Worm (Caenorhabditis elegans): ENCODE measurements around the gene cct-2.

The cct-2 gene

DNA sequence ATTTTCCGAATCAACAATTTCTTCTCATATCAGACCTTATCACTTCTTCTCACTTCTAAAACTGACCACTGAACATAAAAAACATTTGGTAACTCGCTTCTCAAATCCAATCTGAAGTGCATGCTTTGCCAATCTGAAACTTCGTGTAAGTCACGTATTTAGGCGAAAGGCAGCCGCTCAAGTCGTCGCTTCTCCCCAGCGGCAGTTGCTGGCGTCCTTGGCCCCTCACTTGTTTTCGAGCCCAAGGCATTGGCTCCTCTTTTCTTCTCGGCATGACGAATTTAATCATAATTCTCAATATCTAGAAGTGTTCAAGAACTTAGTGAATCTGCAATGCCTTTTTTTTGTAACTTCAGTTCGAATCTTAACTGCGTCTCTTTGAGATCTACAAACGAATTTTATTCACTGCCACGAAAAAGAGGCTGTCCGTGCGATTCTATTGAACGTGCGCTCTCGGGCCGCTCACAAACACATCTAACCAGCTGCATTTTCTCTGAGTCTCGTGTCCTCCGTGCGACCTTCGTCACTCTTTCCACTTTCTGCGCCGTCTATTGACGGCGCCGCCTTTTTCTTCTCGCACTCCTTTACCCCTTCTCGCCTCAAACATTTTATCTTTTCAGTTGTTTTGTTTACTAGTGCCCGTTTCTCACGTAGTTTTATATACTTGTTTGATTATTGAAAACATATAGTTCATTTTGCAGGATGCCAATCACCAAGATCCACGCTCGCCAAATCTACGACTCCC is 4.0 kb downstream of the cct-2 start (continued):
- TF ChIP-seq egl-43 (GFP tag; IDR thresholded peaks at IDR 0.05) (0 out of 2 replicates have a peak, but pooled peaks have one; percentile 3), pha-4 (GFP tag; IDR thresholded peaks at IDR 0.05) (0 out of 2 replicates have a peak, but pooled peaks have one; percentile 34), pha-4 (tag; optimal IDR thresholded peaks at IDR 0.05) (no peak), lin-15B (tag; optimal IDR thresholded peaks at IDR 0.05) (no peak), nhr-28 (tag; optimal IDR thresholded peaks at IDR 0.05) (peak; percentile 47), vab-7 (GFP tag; IDR thresholded peaks at IDR 0.05) (no peak), snpc-1.2 (GFP tag; IDR thresholded peaks at IDR 0.05) (no peak), F37D6.2 (tag; optimal IDR thresholded peaks at IDR 0.05) (no peak), mxl-2 (GFP tag; conservative IDR thresholded peaks at IDR 0.05) (no peak), nhr-77 (tag; optimal IDR thresholded peaks at IDR 0.05) (no peak), Y48G9A.11 (GFP tag; IDR thresholded peaks at IDR 0.05) (no peak), nhr-102 (tag; optimal IDR thresholded peaks at IDR 0.05) (no peak), daf-16 (GFP tag; optimal IDR thresholded peaks at IDR 0.05) (no peak), daf-16 (tag; optimal IDR thresholded peaks at IDR 0.05) (peak; percentile 78), ces-1 (GFP tag; optimal IDR thresholded peaks at IDR 0.05) (no peak), dmd-9 (GFP tag; IDR thresholded peaks at IDR 0.05) (no peak), tag-97 (GFP tag; IDR thresholded peaks at IDR 0.05) (no peak), zfp-2 (tag; optimal IDR thresholded peaks at IDR 0.05) (no peak), gei-8 (GFP tag; optimal IDR thresholded peaks at IDR 0.05) (no peak), jun-1 (tag; optimal IDR thresholded peaks at IDR 0.05) (no peak), nhr-111 (GFP tag; optimal IDR thresholded peaks at IDR 0.05) (no peak), arid-1 (GFP tag; conservative IDR thresholded peaks at IDR 0.05) (0 out of 2 replicates have a peak, but pooled peaks have one; percentile 6), mep-1 (tag; optimal IDR thresholded peaks at IDR 0.05) (no peak), rbr-2 (tag; optimal IDR thresholded peaks at IDR 0.05) (peak; percentile 35), nhr-11 (tag; optimal IDR thresholded peaks at IDR 0.05) (no peak), lin-38 (GFP tag; IDR thresholded peaks at IDR 0.05) (no peak), mxl-3 (GFP tag; optimal IDR thresholded peaks at IDR 0.05) (no peak), ceh-44 (GFP tag; IDR thresholded peaks at IDR 0.05) (no peak), ceh-28 (tag; optimal IDR thresholded peaks at IDR 0.05) (no peak), unc-62 (GFP tag; optimal IDR thresholded peaks at IDR 0.05 in 1 of 2) (peak in 1 of 2 experiments; percentile 82), unc-62 (tag; optimal IDR thresholded peaks at IDR 0.05) (no peak), zip-2 (tag; optimal IDR thresholded peaks at IDR 0.05) (no peak), nhr-48 (tag; optimal IDR thresholded peaks at IDR 0.05) (no peak), lin-29 (GFP tag; IDR thresholded peaks at IDR 0.05) (no peak), ZK337.2 (GFP tag; IDR thresholded peaks at IDR 0.05) (no peak), nhr-41 (GFP tag; IDR thresholded peaks at IDR 0.05) (no peak), nhr-237 (tag; optimal IDR thresholded peaks at IDR 0.05) (no peak), lim-7 (GFP tag; IDR thresholded peaks at IDR 0.05) (no peak), dve-1 (tag; optimal IDR thresholded peaks at IDR 0.05; ENCODE audit: insufficient read depth) (peak; percentile 28), cey-2 (tag; optimal IDR thresholded peaks at IDR 0.05; ENCODE audit: borderline replicate concordance, insufficient read depth) (no peak), php-3 (GFP tag; IDR thresholded peaks at IDR 0.05) (no peak), zfp-3 (GFP tag; conservative IDR thresholded peaks at IDR 0.05) (no peak), zip-11 (GFP tag; IDR thresholded peaks at IDR 0.05) (no peak), hlh-30 (tag; optimal IDR thresholded peaks at IDR 0.05; ENCODE audit: insufficient read depth) (peak; percentile 76), spr-3 (GFP tag; optimal IDR thresholded peaks at IDR 0.05) (no peak), ceh-20 (GFP tag; IDR thresholded peaks at IDR 0.05) (no peak), spr-1 (tag; optimal IDR thresholded peaks at IDR 0.05) (peak; percentile 4), madf-5 (GFP tag; IDR thresholded peaks at IDR 0.05) (no peak), lsy-2 (tag; optimal IDR thresholded peaks at IDR 0.05) (peak; percentile 0 to 28), mdt-29 (GFP tag; IDR thresholded peaks at IDR 0.05) (no peak)
